Worm (Caenorhabditis elegans) whole organism, L4/young adult: ENCODE measurements around the gene C17F4.8.

ENCODE experiments used
- dao-5 ChIP-seq: sonication (generic microtip); optimal IDR thresholded peaks from 2 replicates; lab custom pipeline; 2016; ENCODE audit warnings: missing genotype, missing genetic modification characterization, moderate library complexity, missing compliant biosample characterization
- him-1 ChIP-seq: sonication (generic microtip); optimal IDR thresholded peaks from 2 replicates; lab custom pipeline; 2016; ENCODE audit warnings: missing genotype, missing genetic modification reagents, missing genetic modification characterization, missing compliant biosample characterization

DNA sequence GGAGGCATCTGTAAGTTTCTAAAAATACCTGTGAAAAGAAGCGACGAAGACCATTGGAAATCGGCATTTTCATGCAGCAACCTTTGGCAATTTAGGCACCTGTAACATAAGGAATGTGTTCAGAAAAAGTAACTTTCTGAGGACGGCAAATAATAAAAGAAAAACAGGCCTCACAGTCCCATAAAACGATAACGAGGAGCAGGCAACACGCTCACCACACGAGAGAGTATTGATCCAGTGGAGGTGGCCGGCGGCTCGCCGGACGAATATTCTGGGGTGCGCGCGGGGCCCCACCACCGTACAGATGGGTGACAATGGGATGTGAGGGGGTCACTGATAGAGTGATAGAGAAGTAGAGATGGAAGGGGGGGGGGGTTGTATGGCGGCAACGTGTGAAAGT lies 40.3 kb upstream of the C17F4.8 start, which contains the start of gene F02E11.3:
- TF ChIP-seq him-1 (no peak), dao-5 (tag; lab: Kevin White, UChicago) (no peak)
